Fruit fly (Drosophila melanogaster) whole organism, embryonic: ENCODE results near the gene CG5892.

Source experiments
- CG10209 ChIP-seq: fragments of 200-800 bp; sonication (Bioruptor generic); optimal IDR thresholded peaks from 3 replicates; lab custom pipeline; 2017; ENCODE audit warnings: missing biosample characterization, mild to moderate bottlenecking, missing genetic modification characterization, missing genetic modification reagents
- CG11093 ChIP-seq: fragments of 200-800 bp; sonication (Bioruptor generic); IDR thresholded peaks from 3 replicates; pipeline ENCODE4 v1.3.6; 2022; ENCODE audit warnings: missing biosample characterization, missing genetic modification characterization
- CG12071 ChIP-seq: fragments of 200-800 bp; sonication (Bioruptor generic); optimal IDR thresholded peaks from 3 replicates; lab custom pipeline; 2018; ENCODE audit warnings: missing biosample characterization, mild to moderate bottlenecking, missing genetic modification characterization
- CG12104 ChIP-seq: fragments of 200-800 bp; sonication (Bioruptor generic); optimal IDR thresholded peaks from 3 replicates; lab custom pipeline; 2016; ENCODE audit warnings: missing biosample characterization, missing genetic modification characterization
- CG13894 ChIP-seq: fragments of 200-800 bp; sonication (Bioruptor generic); optimal IDR thresholded peaks from 3 replicates; lab custom pipeline; 2018; ENCODE audit warnings: missing biosample characterization, mild to moderate bottlenecking, missing genetic modification characterization, moderate library complexity
- CG15479 ChIP-seq: fragments of 200-800 bp; sonication (Bioruptor generic); optimal IDR thresholded peaks from 3 replicates; lab custom pipeline; 2019; ENCODE audit warnings: missing biosample characterization, mild to moderate bottlenecking, missing genetic modification characterization, moderate library complexity
- CG16779 ChIP-seq: fragments of 200-800 bp; sonication (Bioruptor generic); IDR thresholded peaks from 2 replicates; pipeline ENCODE4 v1.3.6; 2022; ENCODE audit warnings: missing biosample characterization, missing genetic modification characterization
- CG2120 ChIP-seq: fragments of 200-800 bp; sonication (Bioruptor generic); optimal IDR thresholded peaks from 3 replicates; lab custom pipeline; 2016; ENCODE audit warnings: missing biosample characterization, missing genetic modification characterization
- CG42726 ChIP-seq: fragments of 200-800 bp; sonication (Bioruptor generic); IDR thresholded peaks from 2 replicates; pipeline ENCODE4 v1.3.6; 2022; ENCODE audit warnings: missing biosample characterization, missing genetic modification characterization; ENCODE audit not compliant: partially characterized antibody
- CG7271 ChIP-seq: fragments of 200-800 bp; sonication (Bioruptor generic); optimal IDR thresholded peaks from 2 replicates; lab custom pipeline; 2018; ENCODE audit warnings: missing biosample characterization, mild to moderate bottlenecking, missing genetic modification characterization, moderate library complexity
- CG7745 ChIP-seq: fragments of 200-800 bp; sonication (Bioruptor generic); optimal IDR thresholded peaks from 2 replicates; lab custom pipeline; 2018; ENCODE audit warnings: missing biosample characterization, mild to moderate bottlenecking, missing genetic modification characterization, moderate library complexity
- CG8290 ChIP-seq, 3 experiments: fragments of 200-800 bp; sonication (Bioruptor generic); optimal IDR thresholded peaks; 2 replicates each; lab custom pipeline; 2016 to 2019; ENCODE audit warnings: missing biosample characterization in 3 of 3, missing genetic modification characterization in 3 of 3, mild to moderate bottlenecking in 2 of 3, moderate library complexity in 1 of 3
- Ets65A ChIP-seq: fragments of 200-800 bp; sonication (Bioruptor generic); peaks from one replicate; lab custom pipeline; 2016; ENCODE audit warnings: missing biosample characterization, missing genetic modification characterization
- Hr51 ChIP-seq, 2 experiments: fragments of 200-800 bp; sonication (Bioruptor generic); optimal IDR thresholded peaks; 2 replicates in 1 of 2; 3 replicates in 1 of 2; lab custom pipeline; 2016 to 2018; ENCODE audit warnings: missing biosample characterization in 2 of 2, missing genetic modification characterization in 2 of 2, mild to moderate bottlenecking in 1 of 2, moderate library complexity in 1 of 2
- MTF-1 ChIP-seq: fragments of 200-800 bp; sonication (Bioruptor generic); optimal IDR thresholded peaks from 2 replicates; lab custom pipeline; 2018; ENCODE audit warnings: missing biosample characterization, mild to moderate bottlenecking, missing genetic modification characterization, borderline replicate concordance
- Mad ChIP-seq: fragments of 200-800 bp; sonication (Bioruptor generic); optimal IDR thresholded peaks from 2 replicates; lab custom pipeline; 2016; ENCODE audit warnings: missing biosample characterization, missing genetic modification characterization
- Med ChIP-seq: fragments of 200-800 bp; sonication (Bioruptor generic); peaks from one replicate; lab custom pipeline; 2016; ENCODE audit warnings: missing biosample characterization, missing genetic modification characterization, mild to moderate bottlenecking, inconsistent platforms, moderate library complexity
- Oaz ChIP-seq: fragments of 200-800 bp; sonication (Bioruptor generic); IDR thresholded peaks from 2 replicates; pipeline ENCODE4 v1.3.6; 2022; ENCODE audit warnings: missing biosample characterization, missing genetic modification characterization
- Sox100B ChIP-seq: fragments of 200-800 bp; sonication (Bioruptor generic); optimal IDR thresholded peaks from 3 replicates; lab custom pipeline; 2018; ENCODE audit warnings: missing biosample characterization, mild to moderate bottlenecking, missing genetic modification characterization
- bsh ChIP-seq, 2 experiments: fragments of 200-800 bp; sonication (Bioruptor generic); optimal IDR thresholded peaks; 2 replicates each; lab custom pipeline; 2017 to 2018; ENCODE audit warnings: mild to moderate bottlenecking in 2 of 2, missing biosample characterization in 2 of 2, missing genetic modification characterization in 2 of 2, moderate library complexity in 1 of 2
- chif ChIP-seq, 2 experiments: fragments of 200-800 bp; sonication (Bioruptor generic); optimal IDR thresholded peaks; 3 replicates each; lab custom pipeline; 2016; ENCODE audit warnings: missing biosample characterization in 2 of 2, missing genetic modification characterization in 2 of 2
- corto ChIP-seq: fragments of 200-800 bp; sonication (Bioruptor generic); optimal IDR thresholded peaks from 2 replicates; lab custom pipeline; 2016; ENCODE audit warnings: missing biosample characterization, mild to moderate bottlenecking, missing genetic modification characterization, moderate library complexity
- crc ChIP-seq: fragments of 200-800 bp; sonication (Bioruptor generic); optimal IDR thresholded peaks from 2 replicates; lab custom pipeline; 2016; ENCODE audit warnings: missing biosample characterization, missing genetic modification characterization
- crol ChIP-seq: fragments of 200-800 bp; sonication (Bioruptor generic); IDR thresholded peaks from 2 replicates; pipeline ENCODE4 v1.3.6; 2022; ENCODE audit warnings: missing biosample characterization, missing genetic modification characterization
- fd64A ChIP-seq: fragments of 200-800 bp; sonication (Bioruptor generic); optimal IDR thresholded peaks from 3 replicates; lab custom pipeline; 2018; ENCODE audit warnings: missing biosample characterization, mild to moderate bottlenecking, missing genetic modification characterization
- ftz-f1 ChIP-seq: fragments of 200-800 bp; sonication (Bioruptor generic); optimal IDR thresholded peaks from 2 replicates; lab custom pipeline; 2016; ENCODE audit warnings: missing biosample characterization, missing genetic modification characterization
- lmd ChIP-seq: fragments of 200-800 bp; sonication (Bioruptor generic); IDR thresholded peaks from 2 replicates; pipeline ENCODE4 v1.3.6; 2022; ENCODE audit warnings: missing biosample characterization, missing genetic modification characterization
- lov ChIP-seq, 2 experiments: fragments of 200-800 bp in 1 of 2; fragments of >200 bp in 1 of 2; sonication (Bioruptor generic) in 1 of 2; IDR thresholded peaks in 1 of 2; optimal IDR thresholded peaks in 1 of 2; 2 replicates in 1 of 2; 3 replicates in 1 of 2; pipeline versions ENCODE4 v1.3.6 to Lab custom; 2017 to 2022; ENCODE audit warnings: missing biosample characterization in 1 of 2, missing genetic modification characterization in 1 of 2
- nmo ChIP-seq: fragments of 200-800 bp; sonication (Bioruptor generic); optimal IDR thresholded peaks from 2 replicates; lab custom pipeline; 2018; ENCODE audit warnings: missing biosample characterization, mild to moderate bottlenecking, missing genetic modification characterization, moderate library complexity
- oc ChIP-seq: fragments of 200-800 bp; sonication (Bioruptor generic); optimal IDR thresholded peaks from 2 replicates; lab custom pipeline; 2018; ENCODE audit warnings: missing biosample characterization, mild to moderate bottlenecking, missing genetic modification characterization, moderate library complexity
- odd ChIP-seq: fragments of 200-800 bp; sonication (Bioruptor generic); optimal IDR thresholded peaks from 2 replicates; lab custom pipeline; 2017; ENCODE audit warnings: missing biosample characterization, mild to moderate bottlenecking, missing genetic modification characterization
- phol ChIP-seq: fragments of 200-800 bp; sonication (Bioruptor generic); optimal IDR thresholded peaks from 3 replicates; lab custom pipeline; 2018; ENCODE audit warnings: missing biosample characterization, mild to moderate bottlenecking, missing genetic modification characterization, moderate library complexity
- so ChIP-seq: fragments of 200-800 bp; sonication (Bioruptor generic); IDR thresholded peaks from 3 replicates; pipeline ENCODE4 v1.3.6; 2022; ENCODE audit warnings: missing biosample characterization, missing genetic modification characterization
- ssp ChIP-seq: fragments of 200-800 bp; sonication (Bioruptor generic); IDR thresholded peaks from 2 replicates; pipeline ENCODE4 v1.3.6; 2022; ENCODE audit warnings: missing biosample characterization, missing genetic modification characterization
- stwl ChIP-seq: fragments of 200-800 bp; sonication (Bioruptor generic); optimal IDR thresholded peaks from 3 replicates; lab custom pipeline; 2018; ENCODE audit warnings: missing biosample characterization, mild to moderate bottlenecking, missing genetic modification characterization, moderate library complexity
- tx ChIP-seq: fragments of 200-800 bp; sonication (Bioruptor generic); optimal IDR thresholded peaks from 2 replicates; lab custom pipeline; 2016; ENCODE audit warnings: missing biosample characterization, missing genetic modification characterization

Gene CG5892

dm6 chr3R:21214693-21215145, 27.7 kb upstream of the CG5892 start, which contains the start of gene Ddrgk1 (continued):
- TF ChIP-seq Oaz (GFP tag; lab: Robert Waterston, UW), result no peak
- TF ChIP-seq CG8290 (GFP tag; optimal IDR thresholded peaks at IDR 0.05; lab: Kevin White, UChicago), result peak; percentile 67
- no peak for TF ChIP-seq CG8290 (tag; optimal IDR thresholded peaks at IDR 0.05; lab: Kevin White, UChicago)
- no peak for TF ChIP-seq Mad (GFP tag; lab: Kevin White, UChicago)
- TF ChIP-seq phol, result peak; percentile 38
- TF ChIP-seq nmo (GFP tag; lab: Kevin White, UChicago), result peak; percentile 44
- no peak for TF ChIP-seq Hr51 (GFP tag; optimal IDR thresholded peaks at IDR 0.05; lab: Kevin White, UChicago)
- peak in 1 of 2 experiments; percentile 13 for TF ChIP-seq bsh (GFP tag; optimal IDR thresholded peaks at IDR 0.05; lab: Kevin White, UChicago)
- peak; percentile 4; the same call in 1 of the 2 replicates for TF ChIP-seq lmd (GFP tag; lab: Robert Waterston, UW)
- TF ChIP-seq oc (tag; lab: Kevin White, UChicago), result no peak
- no peak for TF ChIP-seq CG7745 (tag; lab: Kevin White, UChicago)
- peak; percentile 37 for TF ChIP-seq tx
- peak; percentile 50 for TF ChIP-seq CG2120 (GFP tag; lab: Kevin White, UChicago)
- TF ChIP-seq stwl (tag; lab: Kevin White, UChicago), result peak; percentile 10
- TF ChIP-seq, all 482 proteins: peak for 96

- TF ChIP-seq CG42726 (0 out of 2 replicates have a peak, but pooled peaks have one; percentile 10), MTF-1 (GFP tag; lab: Kevin White, UChicago) (no peak), nmo (GFP tag; lab: Kevin White, UChicago) (no peak), CG12104 (GFP tag; lab: Kevin White, UChicago) (no peak), CG11093 (GFP tag; lab: Robert Waterston, UW) (no peak), crc (GFP tag; lab: Kevin White, UChicago) (no peak), odd (GFP tag; lab: Kevin White, UChicago) (no peak), ssp (GFP tag; lab: Robert Waterston, UW) (no peak), CG13894 (tag; lab: Kevin White, UChicago) (no peak), corto (GFP tag; lab: Kevin White, UChicago) (no peak), Sox100B (GFP tag; lab: Kevin White, UChicago) (no peak), ftz-f1 (GFP tag; lab: Kevin White, UChicago) (no peak), lov (optimal IDR thresholded peaks at IDR 0.05; lab: Kevin White, UChicago) (no peak), lov (GFP tag; IDR thresholded peaks at IDR 0.05; lab: Robert Waterston, UW) (no peak), so (no peak), Med (GFP tag; lab: Kevin White, UChicago) (peak; percentile 65), CG7271 (no peak), CG12071 (no peak), chif (GFP tag; optimal IDR thresholded peaks at IDR 0.05; lab: Kevin White, UChicago) (no peak), Ets65A (GFP tag; lab: Kevin White, UChicago) (peak; percentile 73), CG16779 (GFP tag; lab: Robert Waterston, UW) (no peak), CG8290 (GFP tag; optimal IDR thresholded peaks at IDR 0.05; lab: Kevin White, UChicago) (no peak), CG8290 (tag; optimal IDR thresholded peaks at IDR 0.05; lab: Kevin White, UChicago) (no peak), crol (GFP tag; lab: Robert Waterston, UW) (no peak), CG15479 (GFP tag; lab: Kevin White, UChicago) (no peak), fd64A (GFP tag; lab: Kevin White, UChicago) (no peak), CG10209 (GFP tag; lab: Kevin White, UChicago) (no peak)
These were observed 27.1 kb upstream of the CG5892 start for dm6 chr3R:21215290-21215689.
